Fruit fly (Drosophila melanogaster) whole organism, larva: ENCODE data around the gene htl.

Source experiments
- noc ChIP-seq: fragments of 200-800 bp; sonication (Bioruptor generic); optimal IDR thresholded peaks from 3 replicates; lab custom pipeline; 2019; ENCODE audit warnings: missing biosample characterization, mild to moderate bottlenecking, missing genetic modification characterization, moderate library complexity

The htl gene

DNA sequence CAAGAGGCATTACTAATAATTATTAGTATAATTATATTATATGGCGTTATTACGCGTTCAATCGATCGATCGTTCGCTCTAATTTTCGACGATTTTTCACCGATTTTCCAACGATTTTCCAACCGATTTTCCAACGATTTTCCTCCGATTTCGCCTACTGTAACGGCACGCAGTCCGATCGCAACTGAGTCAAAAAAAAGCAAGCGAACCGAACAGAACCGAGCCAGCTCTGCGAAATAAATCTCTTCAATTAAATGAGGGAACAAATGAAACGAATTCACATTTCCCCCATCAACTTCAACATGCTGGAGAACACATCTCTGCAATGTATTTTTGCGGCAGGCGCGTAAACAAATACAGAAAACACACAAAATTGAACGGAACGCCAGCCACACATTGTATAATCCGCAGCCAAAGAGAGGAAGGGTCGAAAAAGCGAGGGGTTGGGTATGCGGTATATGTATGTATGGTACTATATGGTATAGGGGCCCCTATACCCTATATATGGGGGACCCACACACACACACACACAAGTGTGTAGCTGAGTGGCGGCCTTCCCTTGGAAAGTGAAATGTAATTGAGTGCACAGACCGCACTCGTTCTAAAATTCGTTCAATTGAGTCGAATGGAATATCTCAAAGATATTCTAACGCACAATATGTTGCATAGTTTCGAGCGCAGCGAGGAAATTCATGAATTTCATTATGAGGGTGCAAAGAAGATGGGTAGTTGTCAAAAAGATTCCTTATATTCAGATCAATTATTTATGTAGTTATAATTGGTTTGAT is at the start of gene htl:
TSS of gene htl (minus strand) at position 186 of the 788 bp plus-strand sequence.
- TF ChIP-seq noc (tag; lab: Kevin White, UChicago): no peak

DNA sequence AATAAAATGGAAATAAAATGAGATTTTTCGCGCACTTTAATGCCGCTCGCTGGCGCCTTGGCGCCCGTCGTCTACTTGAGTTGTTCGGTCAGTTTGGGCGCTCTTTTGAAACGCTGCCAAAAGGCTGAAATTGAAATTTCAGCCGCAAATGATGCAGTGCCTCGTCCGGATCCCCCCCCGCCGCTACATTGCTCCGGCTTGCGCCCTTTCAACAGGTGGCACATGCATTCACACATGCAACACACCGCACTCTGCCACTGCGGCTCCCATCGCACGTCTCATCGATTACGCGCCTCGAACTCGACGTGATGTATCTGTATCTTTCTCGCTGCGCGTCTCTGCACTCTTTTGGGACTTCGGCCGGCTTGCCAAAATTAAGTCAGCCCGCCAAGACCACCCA is 44.7 kb upstream of the htl start:
- TF ChIP-seq noc (tag; lab: Kevin White, UChicago): no peak

DNA sequence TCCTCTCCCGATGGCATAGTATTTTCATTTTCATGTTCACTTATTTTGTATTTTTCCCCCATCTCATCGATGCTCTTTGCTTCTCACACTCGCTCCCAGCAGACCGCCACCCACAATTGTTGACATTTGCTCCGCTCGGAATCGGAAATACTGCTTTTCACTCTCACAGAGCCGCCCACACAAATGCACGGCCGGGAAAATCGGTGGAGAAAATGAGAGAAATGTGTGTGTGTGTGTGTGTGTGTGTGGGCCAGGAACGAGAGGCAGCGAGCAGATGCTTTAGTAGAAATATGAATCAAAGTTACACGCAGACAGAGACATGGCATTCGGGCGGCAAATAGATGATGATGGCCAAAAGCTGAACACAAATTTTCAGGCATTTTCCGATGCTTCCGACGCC is 41.9 kb upstream of the htl start:
- TF ChIP-seq noc (tag; lab: Kevin White, UChicago): no peak

DNA sequence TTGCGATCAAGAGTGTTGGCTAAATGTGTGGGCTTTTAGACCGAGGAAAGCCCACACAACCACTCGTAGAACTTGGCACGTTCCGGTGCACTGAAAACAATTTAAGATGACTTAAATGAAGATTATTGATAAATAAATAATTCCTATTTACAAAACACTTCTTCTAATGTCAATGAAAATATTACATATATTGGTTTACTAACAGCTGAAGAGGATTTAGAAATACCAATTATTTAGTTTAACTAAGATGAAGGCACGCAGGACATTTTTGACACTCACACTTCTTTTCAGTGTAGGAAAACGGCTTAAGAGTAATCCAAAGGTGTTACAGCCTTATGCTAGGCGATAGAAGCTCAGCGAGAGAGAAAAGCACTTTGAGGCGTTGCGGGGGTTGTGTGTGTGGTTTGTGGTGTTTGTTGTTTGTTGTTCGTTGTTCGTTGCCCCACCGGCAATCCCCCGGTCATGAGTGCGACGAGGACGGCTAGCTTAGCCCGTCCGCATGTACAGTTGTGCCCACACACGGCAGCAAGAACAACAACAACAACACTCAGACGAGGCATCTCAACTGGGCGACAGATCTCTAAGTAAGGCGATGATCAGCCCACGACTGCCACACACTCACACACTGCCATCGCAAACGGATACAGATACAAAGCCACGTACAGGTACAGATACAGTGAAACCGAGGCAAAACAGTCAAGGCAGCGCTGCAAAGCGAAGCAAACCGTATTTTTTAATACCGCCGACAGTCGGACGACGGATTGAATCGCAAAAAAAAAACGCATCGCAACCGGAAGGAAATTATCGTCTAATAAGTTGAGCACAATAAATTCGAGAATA is 37.5 kb upstream of the htl start, which contains the start of gene sr:
TSS of gene sr (plus strand) at position 790 of the 840 bp plus-strand sequence.
- TF ChIP-seq noc (tag; lab: Kevin White, UChicago): no peak

DNA sequence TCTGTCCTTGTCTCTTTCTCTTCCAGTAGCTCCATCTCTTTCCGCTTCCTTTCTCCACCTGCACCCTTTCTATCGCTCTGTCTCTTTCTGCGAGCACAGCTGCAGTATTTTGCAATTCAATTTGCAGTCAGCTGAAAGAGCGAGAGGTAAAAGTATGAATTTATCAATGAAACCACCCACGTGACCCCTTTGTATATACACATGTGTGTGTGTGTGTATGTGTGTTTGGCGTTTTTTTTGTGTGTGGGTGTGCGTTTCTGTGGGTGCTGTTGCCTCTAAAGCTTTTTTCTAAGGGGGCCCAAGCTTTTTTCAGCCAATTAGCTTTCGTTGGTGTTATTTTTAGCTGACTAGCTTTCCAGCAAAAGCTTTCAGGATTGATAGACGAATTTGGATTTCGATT is 36.7 kb upstream of the htl start:
- no peak for TF ChIP-seq noc (tag; lab: Kevin White, UChicago)

DNA sequence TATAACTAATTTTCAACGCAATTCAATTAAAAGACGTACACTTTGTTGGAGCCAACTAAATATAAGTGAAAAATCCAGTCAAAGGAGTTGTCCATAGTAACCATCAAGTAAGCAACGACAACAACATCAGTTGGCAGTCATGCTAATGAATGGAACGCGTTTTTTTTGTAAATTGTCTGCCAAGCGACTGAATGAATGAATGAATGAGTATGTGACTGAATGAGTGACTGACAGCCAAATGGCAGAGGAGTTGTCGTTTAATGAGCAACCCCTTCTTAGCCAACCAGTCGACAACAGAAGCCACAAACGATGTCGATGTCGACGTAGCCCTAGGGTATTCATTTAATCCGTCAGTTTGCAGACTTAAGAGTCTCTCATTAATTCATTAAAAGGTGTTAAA is 35.5 kb upstream of the htl start:
- TF ChIP-seq noc (tag; lab: Kevin White, UChicago): no peak

DNA sequence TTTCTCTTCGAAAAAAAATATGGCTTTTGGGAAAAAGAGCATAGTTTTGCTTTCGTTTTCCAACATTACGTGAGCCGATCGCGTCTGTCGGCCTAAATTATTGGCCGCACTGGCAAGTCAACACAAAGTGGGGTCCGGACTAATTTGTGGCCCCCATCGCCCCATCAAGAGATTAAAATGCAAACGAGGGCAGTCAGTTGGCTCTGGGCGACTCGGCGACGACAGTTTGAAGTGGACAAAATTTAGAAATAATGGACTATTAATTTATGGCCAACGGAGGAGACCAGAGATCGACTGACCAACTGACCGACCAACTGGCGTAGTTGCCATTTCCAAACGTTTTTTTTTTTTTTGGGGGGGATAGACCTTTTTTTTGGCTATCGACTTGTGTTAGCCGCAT is 30.5 kb upstream of the htl start:
- TF ChIP-seq noc (tag; lab: Kevin White, UChicago): no peak

DNA sequence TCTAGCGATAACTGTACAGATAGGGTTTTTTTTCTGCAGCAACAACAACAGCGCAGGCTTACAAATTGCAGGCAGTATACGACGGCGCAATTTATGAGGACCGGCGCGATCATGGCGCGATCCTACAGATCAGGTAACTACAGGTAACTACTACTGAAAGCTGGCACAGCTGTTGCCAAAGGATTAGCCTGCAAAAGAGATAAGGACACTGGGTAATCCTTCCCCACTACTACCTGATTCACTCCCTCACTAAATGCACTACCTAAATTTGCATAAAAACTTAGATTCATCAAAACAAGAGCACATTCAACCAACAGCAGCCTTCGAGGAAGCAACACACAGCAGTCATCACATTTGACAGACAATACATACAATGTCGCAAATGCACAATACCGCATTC is 28.0 kb upstream of the htl start, which contains the start of gene bard:
TSS of gene bard (plus strand) at position 301 of the 400 bp plus-strand sequence.
- no peak for TF ChIP-seq noc (tag; lab: Kevin White, UChicago)

DNA sequence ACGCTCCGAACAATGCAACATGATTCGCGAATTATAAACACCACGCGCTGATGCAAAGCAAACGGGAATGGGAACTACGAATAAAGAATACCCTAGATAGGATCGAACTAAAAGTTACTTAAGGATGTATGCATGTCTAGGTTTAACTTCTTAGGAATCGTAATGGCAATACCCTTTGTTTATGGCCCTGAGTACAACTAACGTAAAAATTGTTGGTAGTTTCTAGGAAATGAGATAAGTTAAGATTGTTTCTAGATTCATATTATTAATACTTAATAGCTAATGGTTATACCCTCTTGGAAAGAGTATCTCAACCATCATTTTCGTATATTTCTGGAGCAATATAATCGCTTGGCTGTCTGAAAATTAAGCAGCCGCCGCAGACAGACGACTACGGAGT is 25.3 kb upstream of the htl start:
- TF ChIP-seq noc (tag; lab: Kevin White, UChicago): no peak

DNA sequence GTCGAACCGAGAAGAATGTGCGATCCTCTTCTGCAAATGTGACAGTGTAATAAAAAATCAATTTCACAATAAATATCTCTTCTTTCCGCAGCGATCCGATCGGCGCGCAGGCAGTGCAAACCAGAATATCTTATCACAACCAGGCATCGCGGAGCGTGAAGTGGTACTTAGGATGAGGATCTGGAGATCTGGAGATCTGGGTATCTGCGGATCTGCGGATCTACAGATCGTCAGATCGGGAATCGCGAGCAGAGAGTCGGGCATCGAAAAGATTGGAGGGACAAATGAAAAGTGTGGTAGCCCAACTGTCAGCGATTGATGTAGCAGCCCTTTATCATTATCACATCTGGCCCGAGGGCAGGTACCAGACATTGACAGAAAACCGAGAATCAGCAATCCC is 22.2 kb upstream of the htl start:
- TF ChIP-seq noc (tag; lab: Kevin White, UChicago): no peak

DNA sequence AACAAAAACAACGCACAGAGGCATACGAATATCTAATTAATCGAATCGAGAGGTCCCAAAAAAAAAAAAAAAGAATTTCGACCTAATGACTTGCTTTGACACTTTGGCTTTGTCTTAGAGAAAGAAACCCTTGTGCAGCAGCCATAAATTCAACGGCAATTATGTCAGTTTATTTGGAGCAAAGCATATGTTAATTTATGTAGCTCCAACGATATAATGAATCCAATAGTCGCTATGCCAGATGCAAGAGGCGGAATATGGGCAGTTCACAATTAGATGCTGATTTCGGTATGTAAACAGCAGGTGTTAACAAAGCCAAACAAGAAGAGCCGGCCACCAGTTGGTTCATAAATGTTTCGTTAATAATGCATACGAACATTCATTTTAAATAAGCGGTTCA is 20.2 kb upstream of the htl start:
- no peak for TF ChIP-seq noc (tag; lab: Kevin White, UChicago)

DNA sequence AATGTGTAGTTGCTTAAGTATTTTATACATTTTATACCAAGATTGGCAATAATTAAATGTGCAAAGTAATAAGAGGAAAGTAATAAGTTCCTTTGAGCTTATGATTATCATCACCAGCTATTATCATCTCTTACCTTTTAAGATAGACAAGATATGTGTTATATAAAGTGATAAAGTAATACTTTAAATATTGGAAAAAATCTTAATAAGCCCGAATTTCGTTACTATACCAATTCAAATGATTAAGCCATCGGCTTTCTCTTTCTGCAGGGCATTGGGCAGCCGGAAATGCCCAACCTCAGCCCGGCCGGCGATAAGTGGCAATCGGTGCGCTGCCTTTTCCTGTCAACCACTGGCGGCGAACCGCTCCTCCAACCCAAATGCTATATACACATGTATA is 15.1 kb upstream of the htl start:
- no peak for TF ChIP-seq noc (tag; lab: Kevin White, UChicago)

DNA sequence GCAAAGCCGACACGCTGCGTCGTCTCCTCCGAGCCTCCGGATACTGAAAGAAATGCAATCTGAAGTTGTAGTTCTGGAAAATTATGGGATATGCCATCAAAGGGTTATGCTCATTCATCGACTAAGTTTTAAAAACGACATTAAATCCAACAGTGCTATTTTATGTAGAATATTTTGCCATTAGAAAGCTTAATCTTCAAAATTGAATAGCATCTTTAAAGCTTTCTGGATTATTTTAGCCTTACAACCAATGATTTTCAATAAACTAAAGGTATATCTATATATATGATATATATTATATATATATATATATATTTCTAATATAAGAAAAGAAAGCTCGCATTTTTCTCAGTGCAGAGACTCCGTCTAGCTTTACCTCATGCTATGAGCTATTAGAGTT is 11.6 kb upstream of the htl start:
- TF ChIP-seq noc (tag; lab: Kevin White, UChicago): no peak

DNA sequence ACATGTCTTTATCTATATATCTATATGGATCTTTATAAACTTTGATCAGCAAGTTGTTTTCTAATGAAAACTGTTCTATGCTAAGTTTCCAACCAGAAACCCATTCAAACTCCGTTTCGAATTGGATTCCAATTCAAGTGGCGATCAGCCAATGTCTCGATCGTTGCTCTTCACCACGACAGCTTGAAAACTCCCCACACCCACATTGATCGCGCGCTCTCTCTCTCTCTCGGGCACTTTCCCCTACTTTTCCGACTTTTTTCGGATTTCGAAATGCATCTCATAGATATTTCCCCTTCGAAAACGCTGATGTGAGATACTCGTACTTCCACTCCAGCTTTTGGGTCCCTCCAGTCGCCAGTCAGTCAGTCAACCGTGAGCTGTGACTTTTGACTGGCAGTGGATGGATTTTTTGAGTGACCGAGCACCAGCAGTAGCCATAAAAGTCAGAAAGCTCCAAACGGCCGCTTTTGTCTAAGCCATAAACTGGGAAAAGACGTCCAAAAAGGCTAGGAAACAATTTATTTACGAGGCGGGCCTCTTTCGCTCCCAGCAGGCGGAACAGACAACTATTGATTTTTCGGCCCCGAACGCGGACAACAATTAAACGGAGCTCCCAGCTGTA is 10.5 kb upstream of the htl start:
- TF ChIP-seq noc (tag; lab: Kevin White, UChicago): no peak

DNA sequence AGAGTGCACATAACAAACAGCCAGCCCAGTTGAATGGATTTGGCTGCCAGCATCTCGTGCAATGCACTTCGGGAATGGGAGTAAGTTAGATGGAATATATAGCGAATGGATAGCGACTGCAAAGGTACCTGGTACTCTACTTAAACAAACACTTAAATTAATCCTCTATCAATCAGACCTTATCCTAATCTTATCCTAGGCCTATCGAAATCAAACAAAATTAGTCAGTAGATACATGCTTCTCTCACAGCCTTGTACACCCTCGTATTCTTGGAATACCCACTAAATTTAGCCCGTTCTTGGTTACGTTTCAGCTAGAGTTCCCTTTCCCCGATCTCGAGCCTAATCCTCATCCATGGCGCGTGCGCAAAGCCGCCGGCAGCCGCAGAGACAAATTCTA is 7.8 kb upstream of the htl start:
- TF ChIP-seq noc (tag; lab: Kevin White, UChicago): no peak

DNA sequence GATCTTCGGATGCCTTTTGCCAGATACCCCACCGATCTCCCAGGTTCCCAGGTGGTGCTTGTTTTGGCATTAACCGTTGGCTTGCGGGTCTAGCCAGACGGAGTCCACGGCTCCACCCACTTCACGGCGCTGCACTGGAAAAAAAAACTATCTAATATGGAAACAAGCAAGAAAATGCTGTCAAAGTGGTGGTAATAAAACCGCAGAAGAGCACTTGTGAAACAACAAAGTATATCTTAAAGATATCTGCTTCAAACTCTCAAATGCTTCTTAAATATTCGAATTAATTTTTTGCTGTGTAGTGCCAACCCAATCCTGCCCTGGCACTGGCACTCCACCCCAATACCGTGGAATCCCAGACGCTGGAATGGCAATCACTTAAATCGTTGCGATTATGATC is 5.6 kb upstream of the htl start:
- TF ChIP-seq noc (tag; lab: Kevin White, UChicago): no peak
